Worm (Caenorhabditis elegans) whole organism, midembryonic: ENCODE data around the gene tpk-1.

Source experiments
- T22C8.4 ChIP-seq: fragments of 200-800 bp; sonication (Bioruptor generic); IDR thresholded peaks from 2 replicates; pipeline ENCODE4 v1.3.6; 2022; ENCODE audit warnings: missing genetic modification characterization, missing compliant biosample characterization
- cog-1 ChIP-seq: sonication (generic microtip); optimal IDR thresholded peaks from 2 replicates; lab custom pipeline; 2016; ENCODE audit warnings: missing genetic modification characterization, missing compliant biosample characterization
- flt-1 ChIP-seq: fragments of 200-800 bp; sonication (Bioruptor generic); IDR thresholded peaks from 2 replicates; pipeline ENCODE4 v1.3.6; 2022; ENCODE audit warnings: missing genetic modification characterization, missing compliant biosample characterization
- klf-2 ChIP-seq: fragments of 200-800 bp; sonication (Bioruptor generic); conservative IDR thresholded peaks from 2 replicates; pipeline ENCODE4 v1.3.6; 2022; ENCODE audit warnings: missing genetic modification reagents, missing genetic modification characterization, missing compliant biosample characterization
- med-1 ChIP-seq: sonication (generic microtip); optimal IDR thresholded peaks from 2 replicates; lab custom pipeline; 2017; ENCODE audit warnings: missing genetic modification characterization, mild to moderate bottlenecking, missing compliant biosample characterization, antibody characterized with exemption, missing genetic modification reagents; ENCODE audit not compliant: insufficient read depth
- ref-1 ChIP-seq: fragments of 200-800 bp; sonication (Bioruptor generic); conservative IDR thresholded peaks from 2 replicates; pipeline ENCODE4 v1.3.6; 2022; ENCODE audit warnings: missing genetic modification reagents, missing genetic modification characterization, missing compliant biosample characterization
- tab-1 ChIP-seq: fragments of 200-800 bp; sonication (Bioruptor generic); IDR thresholded peaks from 2 replicates; pipeline ENCODE4 v1.3.6; 2022; ENCODE audit warnings: missing genetic modification characterization, missing compliant biosample characterization
- ztf-23 ChIP-seq: fragments of 200-800 bp; sonication (Bioruptor generic); IDR thresholded peaks from 2 replicates; pipeline ENCODE4 v1.3.6; 2022; ENCODE audit warnings: missing genetic modification reagents, missing genetic modification characterization, missing compliant biosample characterization
- ztf-29 ChIP-seq: fragments of 200-800 bp; sonication (Bioruptor generic); IDR thresholded peaks from 2 replicates; pipeline ENCODE4 v1.3.6; 2022; ENCODE audit warnings: missing genetic modification reagents, missing genetic modification characterization, missing compliant biosample characterization

DNA sequence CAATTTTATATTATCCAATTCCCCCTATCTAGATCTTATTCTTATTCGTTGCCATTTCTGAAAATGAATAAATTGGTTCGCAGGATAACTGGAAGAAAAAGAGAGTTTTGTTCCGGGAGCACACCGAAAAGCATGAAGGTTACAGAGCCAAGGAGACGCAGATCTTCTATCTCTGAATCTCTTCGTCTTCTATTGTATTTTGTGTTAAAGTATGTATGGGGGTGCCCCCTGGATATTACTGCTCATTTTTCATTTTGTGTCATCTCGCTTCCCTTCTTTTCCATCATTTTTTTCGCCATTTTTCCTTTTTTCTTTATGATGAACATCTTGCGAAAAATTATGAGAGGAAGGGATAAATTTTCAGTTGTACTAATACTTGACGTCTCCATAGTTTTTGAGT is 21.8 kb downstream of the tpk-1 start:
- TF ChIP-seq flt-1 (GFP tag; lab: Robert Waterston, UW) (no peak), ref-1 (GFP tag; lab: Robert Waterston, UW) (no peak), ztf-29 (GFP tag; lab: Robert Waterston, UW) (no peak), med-1 (GFP tag; lab: Kevin White, UChicago) (no peak), T22C8.4 (GFP tag; lab: Robert Waterston, UW) (no peak), klf-2 (no peak), tab-1 (GFP tag; lab: Robert Waterston, UW) (no peak), cog-1 (tag; lab: Kevin White, UChicago) (no peak), ztf-23 (GFP tag; lab: Robert Waterston, UW) (no peak)
